Fruit fly (Drosophila melanogaster) whole organism, pupa: ENCODE data around the gene pps.
"Not testable (repeated sequence)": the region's sequence is repeated elsewhere in the genome, so short reads cannot be mapped to it uniquely, and the experiment has no call there.

ENCODE experiments used
- CG10348 ChIP-seq: fragments of 200-800 bp; sonication (Bioruptor generic); IDR thresholded peaks from 2 replicates; pipeline ENCODE4 v1.3.6; 2022; ENCODE audit warnings: missing biosample characterization, missing genetic modification characterization
- CG13204 ChIP-seq: fragments of 200-800 bp; sonication (Bioruptor generic); optimal IDR thresholded peaks from 2 replicates; lab custom pipeline; 2018; ENCODE audit warnings: missing biosample characterization, mild to moderate bottlenecking, missing genetic modification characterization, moderate library complexity
- CG17806 ChIP-seq: fragments of 200-800 bp; sonication (Bioruptor generic); optimal IDR thresholded peaks from 2 replicates; lab custom pipeline; 2018; ENCODE audit warnings: missing biosample characterization, mild to moderate bottlenecking, missing genetic modification characterization, moderate library complexity
- CG8301 ChIP-seq: fragments of 200-800 bp; sonication (Bioruptor generic); optimal IDR thresholded peaks from 2 replicates; lab custom pipeline; 2018; ENCODE audit warnings: missing biosample characterization, mild to moderate bottlenecking, missing genetic modification characterization
- Pif1A ChIP-seq: fragments of 200-800 bp; sonication (Bioruptor generic); optimal IDR thresholded peaks from 3 replicates; lab custom pipeline; 2016; ENCODE audit warnings: missing biosample characterization, missing genetic modification characterization
- Snoo ChIP-seq: fragments of 200-800 bp; sonication (Bioruptor generic); optimal IDR thresholded peaks from 3 replicates; lab custom pipeline; 2017; ENCODE audit warnings: missing biosample characterization, mild to moderate bottlenecking, missing genetic modification characterization, inconsistent platforms

The pps gene

dm6 chr3R:12465198-12465597, 51.6 kb downstream of the pps start, which contains the start of gene CG5608:
Gene CG5608 (minus strand): TSS chr3R:12465298.
- TF ChIP-seq CG13204 (GFP tag; lab: Kevin White, UChicago); CG8301 (tag; lab: Kevin White, UChicago); Pif1A (GFP tag; lab: Kevin White, UChicago): not testable (repeated sequence)

DNA sequence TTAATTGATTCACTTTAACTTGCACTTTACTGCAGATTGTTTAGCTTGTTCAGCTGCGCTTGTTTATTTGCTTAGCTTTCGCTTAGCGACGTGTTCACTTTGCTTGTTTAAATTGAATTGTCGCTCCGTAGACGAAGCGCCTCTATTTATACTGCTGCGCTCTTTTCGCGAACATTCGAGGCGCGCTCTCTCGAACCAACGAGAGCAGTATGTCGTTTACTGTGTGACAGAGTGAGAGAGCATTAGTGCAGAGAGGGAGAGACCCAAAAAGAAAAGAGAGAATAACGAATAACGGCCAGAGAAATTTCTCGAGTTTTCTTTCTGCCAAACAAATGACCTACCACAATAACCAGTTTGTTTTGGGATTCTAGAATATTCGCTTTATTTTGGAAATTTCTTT, 54.0 kb downstream of the pps start, which contains the start of gene Hsp70Ba:
Gene Hsp70Ba, minus strand, starts transcription at position 102 of the 400 bp plus-strand sequence.
- TF ChIP-seq Snoo (tag; lab: Kevin White, UChicago); CG10348 (GFP tag; lab: Robert Waterston, UW); CG17806 (tag; lab: Kevin White, UChicago): not testable (repeated sequence)
